Comparison of ENCODE assay signal across 1 fruit fly cellular context in genomic region chr3L:12690337-12691171, dm6.
TF ChIP-seq lines count a peak whose summit lies in the region.

No protein-coding gene starts in this region.

TF ChIP-seq in whole organism, embryonic, 481 proteins besides CTCF, POLR2A, EP300 and RAD21 (continued from another document):
- no peak for TF ChIP-seq C15 (GFP tag; IDR thresholded peaks at IDR 0.05; lab: Robert Waterston, UW)
- TF ChIP-seq Elba2 (GFP tag; optimal IDR thresholded peaks at IDR 0.05; lab: Kevin White, UChicago): no peak
- no peak for TF ChIP-seq CG2129 (GFP tag; IDR thresholded peaks at IDR 0.05; lab: Robert Waterston, UW; ENCODE audit: partially characterized antibody)
- TF ChIP-seq klu (GFP tag; IDR thresholded peaks at IDR 0.05; lab: Robert Waterston, UW): no peak
- no peak for TF ChIP-seq Antp (GFP tag; optimal IDR thresholded peaks at IDR 0.05; lab: Kevin White, UChicago)
- no peak for TF ChIP-seq ara (GFP tag; IDR thresholded peaks at IDR 0.05; lab: Robert Waterston, UW)
- TF ChIP-seq ftz-f1 (GFP tag; optimal IDR thresholded peaks at IDR 0.05; lab: Kevin White, UChicago): no peak
- TF ChIP-seq CG7271 (tag; optimal IDR thresholded peaks at IDR 0.05; lab: Kevin White, UChicago): no peak
- TF ChIP-seq CG17802 (tag; optimal IDR thresholded peaks at IDR 0.05; lab: Kevin White, UChicago): no peak
- no peak for TF ChIP-seq CG10959 (GFP tag; IDR thresholded peaks at IDR 0.05; lab: Robert Waterston, UW)
- no peak for TF ChIP-seq onecut (GFP tag; IDR thresholded peaks at IDR 0.05; lab: Robert Waterston, UW)
- no peak for TF ChIP-seq CG11696 (GFP tag; IDR thresholded peaks at IDR 0.05; lab: Robert Waterston, UW)
- no peak for TF ChIP-seq dmrt99B (tag; optimal IDR thresholded peaks at IDR 0.05; lab: Kevin White, UChicago)
- TF ChIP-seq Ssrp (tag; optimal IDR thresholded peaks at IDR 0.05; lab: Kevin White, UChicago): no peak
- no peak for TF ChIP-seq btn (GFP tag; optimal IDR thresholded peaks at IDR 0.05; lab: Kevin White, UChicago)
- no peak for TF ChIP-seq CG11247 (GFP tag; IDR thresholded peaks at IDR 0.05; lab: Robert Waterston, UW)
- TF ChIP-seq CG7839 (tag; optimal IDR thresholded peaks at IDR 0.05; lab: Kevin White, UChicago): no peak
- peak; percentile 95 for TF ChIP-seq crol (GFP tag; IDR thresholded peaks at IDR 0.05; lab: Robert Waterston, UW)
- TF ChIP-seq HHEX (GFP tag; optimal IDR thresholded peaks at IDR 0.05; lab: Kevin White, UChicago): no peak
- TF ChIP-seq zfh2 (GFP tag; optimal IDR thresholded peaks at IDR 0.05; lab: Kevin White, UChicago): no peak
- peak; percentile 32 for TF ChIP-seq CG5180 (GFP tag; optimal IDR thresholded peaks at IDR 0.05; lab: Kevin White, UChicago)
- no peak for TF ChIP-seq psq (GFP tag; optimal IDR thresholded peaks at IDR 0.05; lab: Kevin White, UChicago)
- TF ChIP-seq Optix (GFP tag; IDR thresholded peaks at IDR 0.05; lab: Robert Waterston, UW): no peak
- TF ChIP-seq run (tag; optimal IDR thresholded peaks at IDR 0.05; lab: Kevin White, UChicago): no peak
- TF ChIP-seq GATAe (GFP tag; conservative IDR thresholded peaks at IDR 0.05; lab: Robert Waterston, UW): no peak
- no peak for TF ChIP-seq CG1792 (GFP tag; optimal IDR thresholded peaks at IDR 0.05; lab: Kevin White, UChicago)
- no peak for TF ChIP-seq ranshi (GFP tag; IDR thresholded peaks at IDR 0.05; lab: Robert Waterston, UW)
- TF ChIP-seq cas (GFP tag; IDR thresholded peaks at IDR 0.05; lab: Robert Waterston, UW): no peak
- no peak for TF ChIP-seq CG4854 (GFP tag; optimal IDR thresholded peaks at IDR 0.05; lab: Kevin White, UChicago)
- no peak for TF ChIP-seq CG1602 (GFP tag; optimal IDR thresholded peaks at IDR 0.05; lab: Kevin White, UChicago)
- no peak for TF ChIP-seq Hey (tag; optimal IDR thresholded peaks at IDR 0.05; lab: Kevin White, UChicago)
- peak; percentile 41; the same call in 1 of the 3 replicates for TF ChIP-seq ken (GFP tag; IDR thresholded peaks at IDR 0.05; lab: Robert Waterston, UW)
- no peak for TF ChIP-seq unpg (GFP tag; optimal IDR thresholded peaks at IDR 0.05; lab: Kevin White, UChicago)
- TF ChIP-seq Dfd (GFP tag; optimal IDR thresholded peaks at IDR 0.05; lab: Kevin White, UChicago): no peak
- TF ChIP-seq Rfx (GFP tag; IDR thresholded peaks at IDR 0.05; lab: Robert Waterston, UW): no peak; the same call in 1 of the 2 replicates
- TF ChIP-seq CG17612 (GFP tag; IDR thresholded peaks at IDR 0.05; lab: Robert Waterston, UW): no peak
- peak; percentile 30 for TF ChIP-seq CG10543 (GFP tag; optimal IDR thresholded peaks at IDR 0.05; lab: Kevin White, UChicago)
- TF ChIP-seq CG34224 (GFP tag; IDR thresholded peaks at IDR 0.05; lab: Robert Waterston, UW; ENCODE audit: partially characterized antibody): no peak
- TF ChIP-seq Atf3 (GFP tag; optimal IDR thresholded peaks at IDR 0.05; lab: Kevin White, UChicago): no peak
- no peak for TF ChIP-seq CG13894 (tag; optimal IDR thresholded peaks at IDR 0.05; lab: Kevin White, UChicago)
- no peak for TF ChIP-seq Bdp1 (GFP tag; optimal IDR thresholded peaks at IDR 0.05; lab: Kevin White, UChicago)
- TF ChIP-seq nmo (GFP tag; optimal IDR thresholded peaks at IDR 0.05; lab: Kevin White, UChicago): no peak
- peak; percentile 75 for TF ChIP-seq Med (GFP tag; lab: Kevin White, UChicago)
- peak; percentile 38; the same call in 2 of the 3 replicates for TF ChIP-seq CG2199 (GFP tag; IDR thresholded peaks at IDR 0.05; lab: Robert Waterston, UW)
- no peak for TF ChIP-seq CG15514 (GFP tag; optimal IDR thresholded peaks at IDR 0.05; lab: Kevin White, UChicago)
- no peak for TF ChIP-seq B-H1 (GFP tag; IDR thresholded peaks at IDR 0.05; lab: Robert Waterston, UW)
- TF ChIP-seq esg (GFP tag; conservative IDR thresholded peaks at IDR 0.05; lab: Robert Waterston, UW): no peak
- no peak for TF ChIP-seq CG10654 (GFP tag; optimal IDR thresholded peaks at IDR 0.05; lab: Kevin White, UChicago)
- TF ChIP-seq E2f2 (GFP tag; IDR thresholded peaks at IDR 0.05; lab: Robert Waterston, UW): no peak
- TF ChIP-seq pan (optimal IDR thresholded peaks at IDR 0.05; lab: Kevin White, UChicago): no peak
- no peak for TF ChIP-seq pan (GFP tag; optimal IDR thresholded peaks at IDR 0.05 in 1 of 2, IDR thresholded peaks at IDR 0.05 in 1 of 2)
- TF ChIP-seq Sox100B (GFP tag; optimal IDR thresholded peaks at IDR 0.05; lab: Kevin White, UChicago): no peak
- no peak for TF ChIP-seq cato (GFP tag; optimal IDR thresholded peaks at IDR 0.05; lab: Kevin White, UChicago; ENCODE audit: borderline replicate concordance)
- no peak for TF ChIP-seq Lpt (GFP tag; optimal IDR thresholded peaks at IDR 0.05; lab: Kevin White, UChicago)
- no peak for TF ChIP-seq zen2 (GFP tag; IDR thresholded peaks at IDR 0.05; lab: Robert Waterston, UW; ENCODE audit: partially characterized antibody)
- TF ChIP-seq jing (GFP tag; optimal IDR thresholded peaks at IDR 0.05; lab: Kevin White, UChicago): no peak
- no peak for TF ChIP-seq stc (GFP tag; IDR thresholded peaks at IDR 0.05; lab: Robert Waterston, UW)
- TF ChIP-seq CG18619 (GFP tag; optimal IDR thresholded peaks at IDR 0.05; lab: Kevin White, UChicago): no peak
- no peak for TF ChIP-seq CG7745 (tag; optimal IDR thresholded peaks at IDR 0.05; lab: Kevin White, UChicago)
- TF ChIP-seq yki (optimal IDR thresholded peaks at IDR 0.05; lab: Kevin White, UChicago): no peak
- TF ChIP-seq CG30431 (GFP tag; optimal IDR thresholded peaks at IDR 0.05; lab: Kevin White, UChicago): no peak
- no peak for TF ChIP-seq ham (GFP tag; IDR thresholded peaks at IDR 0.05; lab: Robert Waterston, UW)
- TF ChIP-seq ash1 (GFP tag; optimal IDR thresholded peaks at IDR 0.05; lab: Kevin White, UChicago): no peak
- no peak for TF ChIP-seq Ets97D (GFP tag; optimal IDR thresholded peaks at IDR 0.05; lab: Kevin White, UChicago)
- no peak for TF ChIP-seq fd64A (GFP tag; optimal IDR thresholded peaks at IDR 0.05; lab: Kevin White, UChicago)
- TF ChIP-seq CG30020 (tag; optimal IDR thresholded peaks at IDR 0.05; lab: Kevin White, UChicago): no peak
TF ChIP-seq in whole organism, embryonic: peak in this region for 34.
